Fruit fly (Drosophila melanogaster) whole organism, embryonic: ENCODE results near the gene Noa36.

Experiments used
- ATbp ChIP-seq: fragments of 200-800 bp; sonication (Bioruptor generic); optimal IDR thresholded peaks from 2 replicates; lab custom pipeline; 2017; ENCODE audit warnings: missing biosample characterization, mild to moderate bottlenecking, missing genetic modification characterization, missing genetic modification reagents
- Bdp1 ChIP-seq: fragments of 200-800 bp; sonication (Bioruptor generic); optimal IDR thresholded peaks from 3 replicates; lab custom pipeline; 2016; ENCODE audit warnings: missing biosample characterization, missing genetic modification characterization
- CG10267 ChIP-seq: fragments of 200-800 bp; sonication (Bioruptor generic); optimal IDR thresholded peaks from 2 replicates; lab custom pipeline; 2018; ENCODE audit warnings: missing biosample characterization, mild to moderate bottlenecking, missing genetic modification characterization, moderate library complexity
- CG10543 ChIP-seq: fragments of 200-800 bp; sonication (Bioruptor generic); optimal IDR thresholded peaks from 3 replicates; lab custom pipeline; 2017; ENCODE audit warnings: missing biosample characterization, mild to moderate bottlenecking, missing genetic modification characterization, moderate library complexity
- CG10979 ChIP-seq: fragments of 200-800 bp; sonication (Bioruptor generic); optimal IDR thresholded peaks from 2 replicates; lab custom pipeline; 2018; ENCODE audit warnings: missing biosample characterization, mild to moderate bottlenecking, missing genetic modification characterization, moderate library complexity
- CG12942 ChIP-seq: fragments of 200-800 bp; sonication (Bioruptor generic); optimal IDR thresholded peaks from 3 replicates; lab custom pipeline; 2016; ENCODE audit warnings: missing biosample characterization, missing genetic modification characterization
- CG1603 ChIP-seq: fragments of 200-800 bp; sonication (Bioruptor generic); optimal IDR thresholded peaks from 2 replicates; lab custom pipeline; 2019; ENCODE audit warnings: missing biosample characterization, mild to moderate bottlenecking, missing genetic modification characterization, moderate library complexity
- CG17385 ChIP-seq: fragments of 200-800 bp; sonication (Bioruptor generic); optimal IDR thresholded peaks from 3 replicates; lab custom pipeline; 2018; ENCODE audit warnings: missing biosample characterization, mild to moderate bottlenecking, missing genetic modification characterization
- CG18476 ChIP-seq: fragments of 200-800 bp; sonication (Bioruptor generic); optimal IDR thresholded peaks from 2 replicates; lab custom pipeline; 2016; ENCODE audit warnings: missing biosample characterization, mild to moderate bottlenecking, missing genetic modification characterization
- CG33213 ChIP-seq: fragments of 200-800 bp; sonication (Bioruptor generic); optimal IDR thresholded peaks from 3 replicates; lab custom pipeline; 2016; ENCODE audit warnings: missing biosample characterization, missing genetic modification characterization
- CG4617 ChIP-seq: fragments of 200-800 bp; sonication (Bioruptor generic); optimal IDR thresholded peaks from 3 replicates; lab custom pipeline; 2016; ENCODE audit warnings: missing biosample characterization, missing genetic modification characterization, borderline replicate concordance
- CG4820 ChIP-seq: fragments of 200-800 bp; sonication (Bioruptor generic); optimal IDR thresholded peaks from 3 replicates; lab custom pipeline; 2016; ENCODE audit warnings: missing biosample characterization, missing genetic modification characterization
- Chrac-16 ChIP-seq: fragments of 200-800 bp; sonication (Bioruptor generic); optimal IDR thresholded peaks from 3 replicates; lab custom pipeline; 2016; ENCODE audit warnings: missing biosample characterization, missing genetic modification characterization
- ERR ChIP-seq: fragments of 200-800 bp; sonication (Bioruptor generic); optimal IDR thresholded peaks from 2 replicates; lab custom pipeline; 2016; ENCODE audit warnings: missing biosample characterization, missing genetic modification characterization
- Hmx ChIP-seq: fragments of 200-800 bp; sonication (Bioruptor generic); optimal IDR thresholded peaks from 2 replicates; lab custom pipeline; 2016; ENCODE audit warnings: missing biosample characterization, missing genetic modification characterization
- Hr39 ChIP-seq: fragments of >200 bp; optimal IDR thresholded peaks from 2 replicates; lab custom pipeline; 2017
- Hr78 ChIP-seq, 2 experiments: fragments of 200-800 bp in 1 of 2; fragments of >200 bp in 1 of 2; sonication (Bioruptor generic) in 1 of 2; optimal IDR thresholded peaks; 2 replicates each; lab custom pipeline; 2017 to 2019; ENCODE audit warnings: missing biosample characterization in 2 of 2, missing genetic modification characterization in 2 of 2, mild to moderate bottlenecking in 1 of 2, moderate library complexity in 1 of 2
- Mes4 ChIP-seq: fragments of 200-800 bp; sonication (Bioruptor generic); optimal IDR thresholded peaks from 2 replicates; lab custom pipeline; 2016; ENCODE audit warnings: missing biosample characterization, missing genetic modification characterization
- NC2β ChIP-seq: fragments of 200-800 bp; sonication (Bioruptor generic); optimal IDR thresholded peaks from 2 replicates; lab custom pipeline; 2016; ENCODE audit warnings: missing biosample characterization, missing genetic modification characterization
- Nf-YB ChIP-seq: fragments of 200-800 bp; sonication (Bioruptor generic); optimal IDR thresholded peaks from 3 replicates; lab custom pipeline; 2019; ENCODE audit warnings: missing biosample characterization, mild to moderate bottlenecking, missing genetic modification characterization, moderate library complexity
- Opbp ChIP-seq: fragments of 200-800 bp; sonication (Bioruptor generic); IDR thresholded peaks from 3 replicates; pipeline ENCODE4 v1.3.6; 2022; ENCODE audit warnings: missing biosample characterization, missing genetic modification characterization; ENCODE audit not compliant: partially characterized antibody
- Pdp1 ChIP-seq, 2 experiments: fragments of 200-800 bp; sonication (Bioruptor generic); optimal IDR thresholded peaks; 3 replicates each; lab custom pipeline; 2016; ENCODE audit warnings: missing biosample characterization in 2 of 2, missing genetic modification characterization in 2 of 2, mild to moderate bottlenecking in 1 of 2, moderate library complexity in 1 of 2
- Six4 ChIP-seq: fragments of 200-800 bp; sonication (Bioruptor generic); optimal IDR thresholded peaks from 2 replicates; lab custom pipeline; 2016; ENCODE audit warnings: missing biosample characterization, missing genetic modification characterization
- Xbp1 ChIP-seq: fragments of 200-800 bp; sonication (Bioruptor generic); optimal IDR thresholded peaks from 3 replicates; lab custom pipeline; 2016; ENCODE audit warnings: missing biosample characterization, mild to moderate bottlenecking, missing genetic modification characterization
- Xrp1 ChIP-seq: fragments of 200-800 bp; sonication (Bioruptor generic); IDR thresholded peaks from 2 replicates; pipeline ENCODE4 v1.3.6; 2022; ENCODE audit warnings: missing biosample characterization, missing genetic modification characterization
- ase ChIP-seq: fragments of 200-800 bp; sonication (Bioruptor generic); IDR thresholded peaks from 3 replicates; pipeline ENCODE4 v1.3.6; 2022; ENCODE audit warnings: missing biosample characterization, missing genetic modification characterization
- bowl ChIP-seq: fragments of 200-800 bp; sonication (Bioruptor generic); IDR thresholded peaks from 2 replicates; pipeline ENCODE4 v1.3.6; 2022; ENCODE audit warnings: missing biosample characterization, missing genetic modification characterization
- corto ChIP-seq: fragments of 200-800 bp; sonication (Bioruptor generic); optimal IDR thresholded peaks from 2 replicates; lab custom pipeline; 2016; ENCODE audit warnings: missing biosample characterization, mild to moderate bottlenecking, missing genetic modification characterization, moderate library complexity
- da ChIP-seq: fragments of 200-800 bp; sonication (Bioruptor generic); optimal IDR thresholded peaks from 2 replicates; lab custom pipeline; 2016; ENCODE audit warnings: missing biosample characterization, missing genetic modification characterization
- danr ChIP-seq: fragments of 200-800 bp; sonication (Bioruptor generic); IDR thresholded peaks from 2 replicates; pipeline ENCODE4 v1.3.6; 2022; ENCODE audit warnings: missing biosample characterization, missing genetic modification characterization
- dpn ChIP-seq, 2 experiments: fragments of 200-800 bp; sonication (Bioruptor generic); optimal IDR thresholded peaks; 3 replicates each; lab custom pipeline; 2016; ENCODE audit warnings: missing biosample characterization in 2 of 2, missing genetic modification characterization in 2 of 2
- fd102C ChIP-seq: fragments of 200-800 bp; sonication (Bioruptor generic); optimal IDR thresholded peaks from 2 replicates; lab custom pipeline; 2018; ENCODE audit warnings: missing biosample characterization, mild to moderate bottlenecking, missing genetic modification characterization, moderate library complexity
- fd96Cb ChIP-seq: fragments of 200-800 bp; sonication (Bioruptor generic); optimal IDR thresholded peaks from 2 replicates; lab custom pipeline; 2018; ENCODE audit warnings: missing biosample characterization, mild to moderate bottlenecking, missing genetic modification characterization, moderate library complexity
- grau ChIP-seq: fragments of 200-800 bp; optimal IDR thresholded peaks from 3 replicates; lab custom pipeline; 2019; ENCODE audit warnings: missing biosample characterization, mild to moderate bottlenecking, missing genetic modification characterization, moderate library complexity
- h ChIP-seq: fragments of >200 bp; optimal IDR thresholded peaks from 2 replicates; lab custom pipeline; 2017
- hb ChIP-seq: fragments of 200-800 bp; sonication (Bioruptor generic); IDR thresholded peaks from 3 replicates; pipeline ENCODE4 v1.3.6; 2022; ENCODE audit warnings: missing biosample characterization, missing genetic modification characterization; ENCODE audit not compliant: partially characterized antibody
- hth ChIP-seq: fragments of >200 bp; optimal IDR thresholded peaks from 2 replicates; lab custom pipeline; 2017; ENCODE audit warnings: inconsistent platforms
- kah ChIP-seq: fragments of 200-800 bp; sonication (Bioruptor generic); optimal IDR thresholded peaks from 2 replicates; lab custom pipeline; 2018; ENCODE audit warnings: missing biosample characterization, mild to moderate bottlenecking, missing genetic modification characterization
- kni ChIP-seq: fragments of 200-800 bp; sonication (Bioruptor generic); optimal IDR thresholded peaks from 3 replicates; lab custom pipeline; 2017; ENCODE audit warnings: mild to moderate bottlenecking, missing biosample characterization, missing genetic modification reagents, missing genetic modification characterization
- nerfin-2 ChIP-seq: fragments of 200-800 bp; sonication (Bioruptor generic); IDR thresholded peaks from 2 replicates; pipeline ENCODE4 v1.3.6; 2022; ENCODE audit warnings: missing biosample characterization, missing genetic modification characterization; ENCODE audit not compliant: partially characterized antibody
- oc ChIP-seq: fragments of 200-800 bp; sonication (Bioruptor generic); optimal IDR thresholded peaks from 2 replicates; lab custom pipeline; 2018; ENCODE audit warnings: missing biosample characterization, mild to moderate bottlenecking, missing genetic modification characterization, moderate library complexity
- odd ChIP-seq: fragments of 200-800 bp; sonication (Bioruptor generic); optimal IDR thresholded peaks from 2 replicates; lab custom pipeline; 2017; ENCODE audit warnings: missing biosample characterization, mild to moderate bottlenecking, missing genetic modification characterization
- peb ChIP-seq: fragments of 200-800 bp; sonication (Bioruptor generic); IDR thresholded peaks from 2 replicates; pipeline ENCODE4 v1.3.6; 2022; ENCODE audit warnings: missing biosample characterization, missing genetic modification characterization
- ranshi ChIP-seq: fragments of 200-800 bp; sonication (Bioruptor generic); IDR thresholded peaks from 2 replicates; pipeline ENCODE4 v1.3.6; 2022; ENCODE audit warnings: missing biosample characterization, missing genetic modification characterization
- sens ChIP-seq: fragments of 200-800 bp; sonication (Bioruptor generic); peaks from one replicate; lab custom pipeline; 2016; ENCODE audit warnings: missing biosample characterization, missing genetic modification characterization
- trem ChIP-seq: fragments of 200-800 bp; optimal IDR thresholded peaks from 3 replicates; lab custom pipeline; 2019; ENCODE audit warnings: missing biosample characterization, mild to moderate bottlenecking, missing genetic modification characterization, moderate library complexity
- wor ChIP-seq: fragments of 200-800 bp; sonication (Bioruptor generic); IDR thresholded peaks from 2 replicates; pipeline ENCODE4 v1.3.6; 2022; ENCODE audit warnings: missing biosample characterization, missing genetic modification characterization
- zfh1 ChIP-seq: fragments of 200-800 bp; sonication (Bioruptor generic); IDR thresholded peaks from 3 replicates; pipeline ENCODE4 v1.3.6; 2022; ENCODE audit warnings: missing biosample characterization, missing genetic modification characterization

Noa36 gene

DNA sequence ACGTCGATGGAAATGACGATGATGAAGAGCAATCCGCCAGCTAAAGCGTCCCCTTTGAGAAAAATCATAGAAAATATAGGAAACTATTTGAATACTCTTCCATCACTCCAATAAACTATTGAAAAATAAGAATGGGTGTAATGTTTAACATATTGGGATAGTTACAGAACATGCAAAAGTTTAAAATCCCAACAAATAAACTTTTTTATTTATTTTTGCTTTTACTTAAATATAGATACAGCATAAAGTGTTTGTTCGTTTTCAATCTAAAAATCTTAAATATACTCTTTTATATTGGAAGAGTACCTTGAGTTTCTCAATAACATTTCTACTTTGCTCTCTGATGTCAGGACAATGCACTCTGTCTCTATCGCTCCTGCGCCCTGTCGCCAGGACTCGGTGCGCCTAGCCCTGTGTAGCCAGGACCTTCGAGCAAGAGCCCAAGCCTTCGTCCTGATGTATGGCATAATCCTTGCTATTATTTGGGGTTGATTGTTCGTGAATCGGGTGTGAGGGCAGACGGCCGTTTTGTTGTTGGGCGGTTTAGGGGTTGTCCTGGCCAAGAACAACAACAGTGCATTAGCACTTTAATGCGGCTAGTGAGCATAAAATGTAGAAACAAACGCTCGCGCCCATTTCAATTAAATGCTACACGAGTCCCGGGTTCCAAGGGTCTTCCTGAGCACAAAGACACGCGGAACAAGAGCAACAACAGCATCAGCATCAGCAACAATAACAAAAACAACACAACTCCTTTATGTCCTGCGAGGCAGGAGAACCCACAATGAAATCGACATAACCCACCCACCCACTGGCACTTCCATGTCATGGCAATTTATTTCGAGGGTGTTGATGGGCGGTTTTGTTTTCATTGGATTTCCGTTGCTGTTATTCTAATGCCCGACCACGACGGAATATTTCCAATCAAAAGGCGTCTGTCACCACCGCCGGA, 26.1 kb downstream of the Noa36 start (continued):
- no peak for TF ChIP-seq Chrac-16 (GFP tag; lab: Kevin White, UChicago)
- no peak for TF ChIP-seq CG4820
- peak; percentile 39 for TF ChIP-seq CG10979
- TF ChIP-seq fd96Cb (tag; lab: Kevin White, UChicago) = no peak
- peak; percentile 35 for TF ChIP-seq Nf-YB (GFP tag; lab: Kevin White, UChicago)
- no peak for TF ChIP-seq NC2β (GFP tag; lab: Kevin White, UChicago)
- TF ChIP-seq peb (GFP tag; lab: Robert Waterston, UW) = no peak
- TF ChIP-seq ranshi (GFP tag; lab: Robert Waterston, UW) = no peak
- TF ChIP-seq danr (GFP tag; lab: Robert Waterston, UW) = no peak
- no peak for TF ChIP-seq hth (lab: Kevin White, UChicago)
- TF ChIP-seq CG4617 (GFP tag; lab: Kevin White, UChicago) = no peak
- TF ChIP-seq CG1603 (tag; lab: Kevin White, UChicago) = no peak
- TF ChIP-seq CG33213 (GFP tag; lab: Kevin White, UChicago) = no peak
- TF ChIP-seq sens (GFP tag; lab: Kevin White, UChicago) = peak; percentile 68
- TF ChIP-seq Hr78 (GFP tag; optimal IDR thresholded peaks at IDR 0.05; lab: Kevin White, UChicago) = no peak
- TF ChIP-seq oc (tag; lab: Kevin White, UChicago) = peak; percentile 70

DNA sequence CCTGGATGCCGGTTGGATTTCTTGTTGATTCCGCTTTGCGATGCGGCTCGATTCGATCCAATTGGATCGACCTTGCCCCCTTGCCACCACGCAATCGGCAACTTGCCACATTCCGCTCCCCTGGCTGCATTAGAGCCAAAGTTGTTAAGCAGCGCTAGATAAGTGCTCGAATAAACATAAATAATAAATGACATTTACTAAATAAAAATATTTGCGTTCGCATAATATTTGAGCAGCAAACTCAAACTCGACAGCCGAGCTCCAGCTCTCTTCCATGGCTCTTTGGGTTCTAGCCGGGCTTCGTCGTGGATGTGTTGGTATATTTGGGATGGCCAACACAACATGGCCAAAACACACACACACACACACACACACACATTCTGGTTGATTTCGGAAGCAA, 28.3 kb downstream of the Noa36 start:
- TF ChIP-seq corto (GFP tag; lab: Kevin White, UChicago) (no peak), Xrp1 (no peak), ERR (GFP tag; lab: Kevin White, UChicago) (no peak), CG17385 (GFP tag; lab: Kevin White, UChicago) (peak; percentile 16), Pdp1 (GFP tag; optimal IDR thresholded peaks at IDR 0.05; lab: Kevin White, UChicago) (no peak), Xbp1 (GFP tag; lab: Kevin White, UChicago) (no peak), kah (GFP tag; lab: Kevin White, UChicago) (peak; percentile 10), hb (GFP tag; lab: Robert Waterston, UW) (no peak), CG10543 (no peak), Mes4 (GFP tag; lab: Kevin White, UChicago) (no peak), nerfin-2 (GFP tag; lab: Robert Waterston, UW) (no peak), CG10267 (tag; lab: Kevin White, UChicago) (no peak), CG18476 (GFP tag; lab: Kevin White, UChicago) (no peak), h (lab: Kevin White, UChicago) (no peak), CG10979 (no peak), ATbp (GFP tag; lab: Kevin White, UChicago) (peak; percentile 61), wor (GFP tag; lab: Robert Waterston, UW) (no peak), Six4 (GFP tag; lab: Kevin White, UChicago) (no peak), ase (GFP tag; lab: Robert Waterston, UW) (no peak), kni (no peak), dpn (GFP tag; optimal IDR thresholded peaks at IDR 0.05; lab: Kevin White, UChicago) (peak in 1 of 2 experiments; percentile 3), Hmx (no peak), da (GFP tag; lab: Kevin White, UChicago) (no peak), trem (tag; lab: Kevin White, UChicago) (peak; percentile 24), Hr39 (lab: Kevin White, UChicago) (no peak), Hr78 (GFP tag; optimal IDR thresholded peaks at IDR 0.05; lab: Kevin White, UChicago) (no peak), fd102C (GFP tag; lab: Kevin White, UChicago) (no peak), CG4617 (GFP tag; lab: Kevin White, UChicago) (no peak), Bdp1 (GFP tag; lab: Kevin White, UChicago) (no peak), zfh1 (GFP tag; lab: Robert Waterston, UW) (no peak), CG12942 (GFP tag; lab: Kevin White, UChicago) (no peak), grau (tag; lab: Kevin White, UChicago) (peak; percentile 34), odd (GFP tag; lab: Kevin White, UChicago) (peak; percentile 67), bowl (GFP tag; lab: Robert Waterston, UW) (no peak), Opbp (GFP tag; lab: Robert Waterston, UW) (no peak)
